Worm (Caenorhabditis elegans): ENCODE data around the gene pmt-1.

DNA sequence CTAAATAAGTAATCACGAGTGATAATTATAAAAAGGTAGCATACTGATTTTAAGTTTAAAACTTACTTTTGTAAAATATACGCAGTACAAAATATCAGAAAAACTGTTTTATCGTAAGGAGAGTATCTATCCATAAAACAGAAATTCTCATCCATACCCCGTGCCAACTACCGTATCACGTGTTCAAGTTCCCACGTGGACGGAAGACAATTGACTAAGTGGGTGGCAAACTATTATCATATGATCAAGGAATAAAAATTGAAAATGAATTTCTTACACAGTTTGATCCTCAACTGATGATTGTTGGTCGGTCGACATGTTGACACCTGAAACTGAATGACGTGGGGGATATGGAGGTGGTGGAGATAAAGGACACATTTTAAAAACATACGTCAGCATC lies at the start of gene pmt-1:
- TF ChIP-seq ztf-29 (GFP tag; IDR thresholded peaks at IDR 0.05) = no peak
- TF ChIP-seq flt-1 (GFP tag; IDR thresholded peaks at IDR 0.05) = no peak
